Worm (Caenorhabditis elegans) whole organism, mixed stage, embryonic: ENCODE data around the gene nduc-2.
A peak's percentile ranks its signal among the peaks of the same experiment; 100 is the strongest.

Experiments
- M03D4.4 ChIP-seq: sonication (generic microtip); optimal IDR thresholded peaks from 2 replicates; lab custom pipeline; 2017; ENCODE audit warnings: mild to moderate bottlenecking, missing genetic modification characterization, missing compliant biosample characterization
- bed-3 ChIP-seq: fragments of 200-800 bp; sonication (Bioruptor generic); optimal IDR thresholded peaks from 3 replicates; lab custom pipeline; 2018; ENCODE audit warnings: mild to moderate bottlenecking, missing genetic modification characterization, moderate library complexity, missing compliant biosample characterization
- blmp-1 ChIP-seq: fragments of 150-350 bp; optimal IDR thresholded peaks from 2 replicates; lab custom pipeline; 2014; ENCODE audit warnings: missing biosample characterization, missing genetic modification characterization
- ceh-39 ChIP-seq: fragments of 150-350 bp; optimal IDR thresholded peaks from 2 replicates; lab custom pipeline; 2014; ENCODE audit warnings: missing biosample characterization, missing genetic modification characterization
- ceh-43 ChIP-seq: fragments of 200-800 bp; sonication (Bioruptor generic); optimal IDR thresholded peaks from 2 replicates; lab custom pipeline; 2018; ENCODE audit warnings: mild to moderate bottlenecking, missing genetic modification characterization, moderate library complexity, missing compliant biosample characterization
- ceh-83 ChIP-seq: fragments of 200-800 bp; sonication (Bioruptor generic); optimal IDR thresholded peaks from 2 replicates; lab custom pipeline; 2018; ENCODE audit warnings: mild to moderate bottlenecking, missing genetic modification characterization, missing compliant biosample characterization
- ces-1 ChIP-seq: fragments of 150-350 bp; optimal IDR thresholded peaks from 2 replicates; lab custom pipeline; 2014; ENCODE audit warnings: missing biosample characterization, missing genetic modification reagents, missing genetic modification characterization
- cnd-1 ChIP-seq: fragments of 200-800 bp; sonication (Bioruptor generic); optimal IDR thresholded peaks from 2 replicates; lab custom pipeline; 2018; ENCODE audit warnings: mild to moderate bottlenecking, missing genetic modification characterization, missing compliant biosample characterization
- drap-1 ChIP-seq: fragments of 200-800 bp; sonication (Bioruptor generic); optimal IDR thresholded peaks from 3 replicates; lab custom pipeline; 2018; ENCODE audit warnings: mild to moderate bottlenecking, missing genetic modification characterization, missing compliant biosample characterization
- elt-1 ChIP-seq: sonication (generic microtip); optimal IDR thresholded peaks from 2 replicates; lab custom pipeline; 2017; ENCODE audit warnings: missing genetic modification characterization, mild to moderate bottlenecking, missing compliant biosample characterization, antibody characterized with exemption, moderate library complexity, borderline replicate concordance; ENCODE audit not compliant: insufficient read depth
- elt-3 ChIP-seq: fragments of 150-350 bp; optimal IDR thresholded peaks from 2 replicates; lab custom pipeline; 2014; ENCODE audit warnings: missing biosample characterization, missing genetic modification characterization
- flh-1 ChIP-seq: fragments of 200-800 bp; sonication (Bioruptor generic); optimal IDR thresholded peaks from 2 replicates; lab custom pipeline; 2018; ENCODE audit warnings: mild to moderate bottlenecking, missing genetic modification characterization, moderate library complexity, missing compliant biosample characterization
- ham-2 ChIP-seq: fragments of 200-800 bp; sonication (Bioruptor generic); optimal IDR thresholded peaks from 2 replicates; lab custom pipeline; 2018; ENCODE audit warnings: mild to moderate bottlenecking, missing genetic modification characterization, missing compliant biosample characterization
- hlh-1 ChIP-seq: fragments of 150-350 bp; optimal IDR thresholded peaks from 2 replicates; lab custom pipeline; 2014; ENCODE audit warnings: missing biosample characterization, missing genetic modification reagents, missing genetic modification characterization
- lin-13 ChIP-seq: fragments of 150-350 bp; optimal IDR thresholded peaks from 2 replicates; lab custom pipeline; 2014; ENCODE audit warnings: missing biosample characterization, missing genetic modification characterization
- lin-32 ChIP-seq: fragments of 200-800 bp; sonication (Bioruptor generic); optimal IDR thresholded peaks from 2 replicates; lab custom pipeline; 2018; ENCODE audit warnings: mild to moderate bottlenecking, missing genetic modification characterization, missing compliant biosample characterization
- lsy-2 ChIP-seq: fragments of 150-350 bp; optimal IDR thresholded peaks from 2 replicates; lab custom pipeline; 2014; ENCODE audit warnings: missing biosample characterization, missing genetic modification characterization
- mab-5 ChIP-seq: fragments of 150-350 bp; optimal IDR thresholded peaks from 2 replicates; lab custom pipeline; 2014; ENCODE audit warnings: missing biosample characterization, missing genetic modification characterization
- mep-1 ChIP-seq: fragments of 150-350 bp; optimal IDR thresholded peaks from 2 replicates; lab custom pipeline; 2017; ENCODE audit warnings: missing biosample characterization, missing genetic modification reagents, missing genetic modification characterization, inconsistent platforms
- mls-2 ChIP-seq: sonication (generic microtip); optimal IDR thresholded peaks from 2 replicates; lab custom pipeline; 2016; ENCODE audit warnings: mild to moderate bottlenecking, missing genetic modification characterization, moderate library complexity, missing compliant biosample characterization
- nhr-12 ChIP-seq: fragments of 150-350 bp; optimal IDR thresholded peaks from 2 replicates; lab custom pipeline; 2014; ENCODE audit warnings: missing biosample characterization, missing genetic modification characterization
- nhr-2 ChIP-seq: fragments of 150-350 bp; optimal IDR thresholded peaks from 2 replicates; lab custom pipeline; 2014; ENCODE audit warnings: missing biosample characterization, missing genetic modification characterization
- nhr-237 ChIP-seq: fragments of 150-350 bp; optimal IDR thresholded peaks from 2 replicates; lab custom pipeline; 2014; ENCODE audit warnings: missing biosample characterization, missing genetic modification characterization
- nhr-28 ChIP-seq: fragments of 150-350 bp; optimal IDR thresholded peaks from 2 replicates; lab custom pipeline; 2014; ENCODE audit warnings: missing biosample characterization, missing genetic modification characterization
- nhr-76 ChIP-seq: sonication (generic microtip); optimal IDR thresholded peaks from 2 replicates; lab custom pipeline; 2017; ENCODE audit warnings: missing biosample characterization, missing genetic modification characterization
- pha-4 ChIP-seq: fragments of 150-350 bp; optimal IDR thresholded peaks from 2 replicates; lab custom pipeline; 2018; ENCODE audit warnings: missing biosample characterization, missing genetic modification reagents, missing genetic modification characterization
- sem-2 ChIP-seq: fragments of 200-800 bp; sonication (Bioruptor generic); optimal IDR thresholded peaks from 2 replicates; lab custom pipeline; 2018; ENCODE audit warnings: mild to moderate bottlenecking, missing genetic modification characterization, missing compliant biosample characterization
- snpc-4 ChIP-seq: fragments of 150-350 bp; optimal IDR thresholded peaks from 2 replicates; lab custom pipeline; 2014; ENCODE audit warnings: missing biosample characterization, missing genetic modification characterization
- sptf-1 ChIP-seq: sonication (generic microtip); optimal IDR thresholded peaks from 2 replicates; lab custom pipeline; 2017; ENCODE audit warnings: mild to moderate bottlenecking, missing genetic modification characterization, moderate library complexity, missing compliant biosample characterization
- tbx-8 ChIP-seq: fragments of 200-800 bp; sonication (Bioruptor generic); optimal IDR thresholded peaks from 2 replicates; lab custom pipeline; 2018; ENCODE audit warnings: mild to moderate bottlenecking, missing genetic modification characterization, moderate library complexity, missing compliant biosample characterization
- unc-120 ChIP-seq: sonication (generic microtip); optimal IDR thresholded peaks from 2 replicates; lab custom pipeline; 2017; ENCODE audit warnings: missing genetic modification characterization, missing compliant biosample characterization; ENCODE audit not compliant: poor library complexity, severe bottlenecking
- unc-39 ChIP-seq: fragments of 150-350 bp; optimal IDR thresholded peaks from 2 replicates; lab custom pipeline; 2014; ENCODE audit warnings: missing biosample characterization, missing genetic modification characterization
- unc-62 ChIP-seq: fragments of 150-350 bp; optimal IDR thresholded peaks from 2 replicates; lab custom pipeline; 2014; ENCODE audit warnings: missing biosample characterization, missing genetic modification reagents, missing genetic modification characterization
- zip-8 ChIP-seq: fragments of 150-350 bp; optimal IDR thresholded peaks from 2 replicates; lab custom pipeline; 2014; ENCODE audit warnings: missing biosample characterization, missing genetic modification characterization
- ztf-11 ChIP-seq: fragments of 150-350 bp; optimal IDR thresholded peaks from 2 replicates; lab custom pipeline; 2014; ENCODE audit warnings: missing biosample characterization, missing genetic modification characterization

Gene nduc-2

ce11 chrIII:2759308-2759707, 27.3 kb upstream of the nduc-2 start:
- TF ChIP-seq drap-1 (no peak), unc-39 (tag; lab: Kevin White, UChicago) (no peak), lsy-2 (tag; lab: Kevin White, UChicago) (no peak), flh-1 (GFP tag; lab: Kevin White, UChicago) (no peak), nhr-237 (no peak), elt-1 (tag; lab: Kevin White, UChicago) (no peak), lin-13 (tag; lab: Kevin White, UChicago) (no peak), unc-62 (GFP tag; lab: Kevin White, UChicago) (no peak), ces-1 (GFP tag; lab: Kevin White, UChicago) (no peak), hlh-1 (tag; lab: Kevin White, UChicago) (no peak), elt-3 (tag; lab: Kevin White, UChicago) (no peak), ceh-83 (no peak), mep-1 (tag; lab: Kevin White, UChicago) (no peak), mls-2 (tag; lab: Kevin White, UChicago) (no peak), zip-8 (no peak), mab-5 (tag; lab: Kevin White, UChicago) (no peak), snpc-4 (no peak), sem-2 (GFP tag; lab: Kevin White, UChicago) (no peak)

- TF ChIP-seq lin-32 (GFP tag; lab: Kevin White, UChicago), result no peak
- TF ChIP-seq flh-1 (GFP tag; lab: Kevin White, UChicago), result no peak
- TF ChIP-seq cnd-1 (tag; lab: Kevin White, UChicago), result no peak
- no peak for TF ChIP-seq drap-1
- no peak for TF ChIP-seq lsy-2 (tag; lab: Kevin White, UChicago)
- TF ChIP-seq bed-3 (GFP tag; lab: Kevin White, UChicago), result no peak
- TF ChIP-seq ceh-43 (GFP tag; lab: Kevin White, UChicago), result no peak
- TF ChIP-seq nhr-12, result no peak
- no peak for TF ChIP-seq lin-13 (tag; lab: Kevin White, UChicago)
- TF ChIP-seq pha-4 (tag; lab: Kevin White, UChicago), result no peak
- no peak for TF ChIP-seq unc-120 (tag; lab: Kevin White, UChicago)
Measured at ce11 chrIII:2760726-2761125, 25.9 kb upstream of the nduc-2 start, which contains the start of gene pho-9. Gene pho-9 (minus strand): TSS chrIII:2760816.

- TF ChIP-seq snpc-4, result no peak
- TF ChIP-seq ham-2, result peak; percentile 63
- TF ChIP-seq sptf-1 (tag; lab: Kevin White, UChicago), result peak; percentile 92
- peak; percentile 22 for TF ChIP-seq elt-1 (tag; lab: Kevin White, UChicago)
- peak; percentile 78 for TF ChIP-seq hlh-1 (tag; lab: Kevin White, UChicago)
- TF ChIP-seq lsy-2 (tag; lab: Kevin White, UChicago), result peak; percentile 84
- peak; percentile 89 for TF ChIP-seq M03D4.4
- peak; percentile 60 for TF ChIP-seq nhr-12
- TF ChIP-seq mls-2 (tag; lab: Kevin White, UChicago), result peak; percentile 93
- TF ChIP-seq mep-1 (tag; lab: Kevin White, UChicago), result peak; percentile 93
- no peak for TF ChIP-seq zip-8
- peak; percentile 90 for TF ChIP-seq ceh-39 (tag; lab: Kevin White, UChicago)
- TF ChIP-seq tbx-8, result peak; percentile 79
- TF ChIP-seq nhr-76 (tag; lab: Kevin White, UChicago), result peak; percentile 56
- peak; percentile 80 for TF ChIP-seq mab-5 (tag; lab: Kevin White, UChicago)
- peak; percentile 9 for TF ChIP-seq blmp-1 (tag; lab: Kevin White, UChicago)
- no peak for TF ChIP-seq lin-32 (GFP tag; lab: Kevin White, UChicago)
- peak; percentile 88 for TF ChIP-seq ces-1 (GFP tag; lab: Kevin White, UChicago)
- peak; percentile 79 for TF ChIP-seq pha-4 (tag; lab: Kevin White, UChicago)
- TF ChIP-seq nhr-2 (tag; lab: Kevin White, UChicago), result peak; percentile 36
- peak; percentile 64 for TF ChIP-seq unc-39 (tag; lab: Kevin White, UChicago)
- peak; percentile 95 for TF ChIP-seq ceh-43 (GFP tag; lab: Kevin White, UChicago)
- peak; percentile 61 for TF ChIP-seq flh-1 (GFP tag; lab: Kevin White, UChicago)
- peak; percentile 58 for TF ChIP-seq sem-2 (GFP tag; lab: Kevin White, UChicago)
- TF ChIP-seq nhr-237, result peak; percentile 94
- TF ChIP-seq lin-13 (tag; lab: Kevin White, UChicago), result peak; percentile 90
- peak; percentile 76 for TF ChIP-seq drap-1
- TF ChIP-seq nhr-28, result peak; percentile 39
- TF ChIP-seq unc-62 (GFP tag; lab: Kevin White, UChicago), result peak; percentile 46
- TF ChIP-seq cnd-1 (tag; lab: Kevin White, UChicago), result peak; percentile 59
- peak; percentile 88 for TF ChIP-seq ztf-11 (tag; lab: Kevin White, UChicago)
- peak; percentile 88 for TF ChIP-seq unc-120 (tag; lab: Kevin White, UChicago)
- TF ChIP-seq ceh-83, result peak; percentile 88
- peak; percentile 38 for TF ChIP-seq elt-3 (tag; lab: Kevin White, UChicago)
- peak; percentile 68 for TF ChIP-seq bed-3 (GFP tag; lab: Kevin White, UChicago)
- TF ChIP-seq, all 35 proteins: peak for 32
Measured at ce11 chrIII:2768635-2769034, 18.0 kb upstream of the nduc-2 start, which contains the start of gene swsn-3. Gene swsn-3 (minus strand): TSS chrIII:2768679.
